Worm (Caenorhabditis elegans): ENCODE measurements around the gene F20D6.5.

The F20D6.5 gene

DNA sequence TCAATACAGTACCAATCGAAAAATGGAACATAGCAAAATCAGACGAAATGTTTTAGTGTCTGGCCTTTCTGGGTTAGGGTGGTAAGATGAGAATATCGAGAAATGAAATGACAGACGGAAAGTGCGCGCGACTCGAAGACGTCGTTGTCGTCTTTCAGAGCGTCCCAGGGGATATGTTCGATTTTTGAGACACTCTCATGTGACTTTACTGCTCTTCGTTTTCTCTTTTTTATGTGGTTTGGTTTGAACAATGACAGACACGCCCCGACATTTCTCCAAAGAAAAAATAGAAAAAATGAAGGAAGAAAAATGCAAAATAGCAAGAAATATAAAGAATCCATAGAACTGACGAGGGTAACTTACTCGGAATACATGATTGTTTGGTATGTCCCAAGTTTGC lies 48.8 kb downstream of the F20D6.5 start:
- TF ChIP-seq lin-14 (GFP tag; optimal IDR thresholded peaks at IDR 0.05) (peak; percentile 42), tlp-1 (tag; optimal IDR thresholded peaks at IDR 0.05) (no peak), ama-1 (optimal IDR thresholded peaks at IDR 0.05) (no peak), efl-3 (GFP tag; optimal IDR thresholded peaks at IDR 0.05) (no peak)

- TF ChIP-seq ztf-4 (tag; optimal IDR thresholded peaks at IDR 0.05) (peak; percentile 33), fkh-8 (tag; optimal IDR thresholded peaks at IDR 0.05) (peak; percentile 81), unc-98 (GFP tag; IDR thresholded peaks at IDR 0.05) (no peak), sox-4 (tag; optimal IDR thresholded peaks at IDR 0.05) (peak; percentile 90), nhr-71 (tag; optimal IDR thresholded peaks at IDR 0.05) (peak; percentile 82), nhr-11 (tag; optimal IDR thresholded peaks at IDR 0.05) (peak; percentile 17), nhr-77 (tag; optimal IDR thresholded peaks at IDR 0.05) (no peak), nhr-20 (tag; optimal IDR thresholded peaks at IDR 0.05) (peak; percentile 22), ceh-8 (GFP tag; optimal IDR thresholded peaks at IDR 0.05) (no peak), dsc-1 (tag; optimal IDR thresholded peaks at IDR 0.05) (peak; percentile 92), fos-1 (tag; optimal IDR thresholded peaks at IDR 0.05) (no peak), aha-1 (tag; optimal IDR thresholded peaks at IDR 0.05) (no peak), nhr-28 (tag; optimal IDR thresholded peaks at IDR 0.05) (no peak), nhr-84 (tag; optimal IDR thresholded peaks at IDR 0.05) (no peak), unc-86 (tag; optimal IDR thresholded peaks at IDR 0.05) (peak; percentile 30), nhr-85 (tag) (peak; percentile 47), fkh-10 (GFP tag; optimal IDR thresholded peaks at IDR 0.05) (no peak), xbp-1 (tag; optimal IDR thresholded peaks at IDR 0.05) (peak; percentile 11), zag-1 (tag; optimal IDR thresholded peaks at IDR 0.05) (no peak), elt-3 (tag; optimal IDR thresholded peaks at IDR 0.05) (no peak), lsy-2 (tag; optimal IDR thresholded peaks at IDR 0.05) (peak; percentile 11 to 32), lin-14 (GFP tag; optimal IDR thresholded peaks at IDR 0.05) (peak; percentile 78), lin-13 (GFP tag; optimal IDR thresholded peaks at IDR 0.05) (no peak), ceh-90 (tag; optimal IDR thresholded peaks at IDR 0.05) (no peak), pax-3 (tag; optimal IDR thresholded peaks at IDR 0.05) (peak; percentile 31), nhr-237 (tag; optimal IDR thresholded peaks at IDR 0.05) (no peak), ama-1 (optimal IDR thresholded peaks at IDR 0.05) (no peak), ceh-63 (GFP tag; optimal IDR thresholded peaks at IDR 0.05) (no peak), lir-3 (tag; optimal IDR thresholded peaks at IDR 0.05; ENCODE audit: poor library complexity) (no peak), hlh-4 (tag; optimal IDR thresholded peaks at IDR 0.05) (peak; percentile 62), sup-37 (GFP tag; optimal IDR thresholded peaks at IDR 0.05) (no peak), nhr-47 (tag; optimal IDR thresholded peaks at IDR 0.05) (peak; percentile 78), egl-13 (tag; optimal IDR thresholded peaks at IDR 0.05) (peak; percentile 52), dpl-1 (GFP tag; optimal IDR thresholded peaks at IDR 0.05) (no peak), ces-1 (GFP tag; optimal IDR thresholded peaks at IDR 0.05) (no peak), swsn-7 (tag; optimal IDR thresholded peaks at IDR 0.05) (peak; percentile 26)
Measured at ce11 chrV:8211993-8212392, 50.2 kb downstream of the F20D6.5 start.

ce11 chrV:8212816-8213215 lies 51.1 kb downstream of the F20D6.5 start:
- TF ChIP-seq tlp-1 (tag; optimal IDR thresholded peaks at IDR 0.05) = no peak
- TF ChIP-seq lin-35 (GFP tag; optimal IDR thresholded peaks at IDR 0.05) = peak in 1 of 2 experiments; percentile 10
- peak; percentile 67 for TF ChIP-seq elt-2 (tag; optimal IDR thresholded peaks at IDR 0.05)

ce11 chrV:8213868-8214267 lies 52.1 kb downstream of the F20D6.5 start, which contains the start of gene K07C11.7:
Gene K07C11.7 (minus strand): TSS chrV:8213968.
- TF ChIP-seq ces-1 (GFP tag; optimal IDR thresholded peaks at IDR 0.05) = no peak
- no peak for TF ChIP-seq nhr-237 (tag; optimal IDR thresholded peaks at IDR 0.05)
- no peak for TF ChIP-seq efl-3 (GFP tag; optimal IDR thresholded peaks at IDR 0.05)
- no peak for TF ChIP-seq vab-15 (tag; optimal IDR thresholded peaks at IDR 0.05)
- no peak for TF ChIP-seq Y116A8C.19 (tag; optimal IDR thresholded peaks at IDR 0.05; ENCODE audit: borderline replicate concordance)
- no peak for TF ChIP-seq dsc-1 (tag; optimal IDR thresholded peaks at IDR 0.05)
- TF ChIP-seq xbp-1 (tag; optimal IDR thresholded peaks at IDR 0.05) = no peak
- TF ChIP-seq zip-4 (GFP tag; optimal IDR thresholded peaks at IDR 0.05) = no peak
- TF ChIP-seq nhr-11 (tag; optimal IDR thresholded peaks at IDR 0.05) = no peak
- no peak for TF ChIP-seq hlh-4 (tag; optimal IDR thresholded peaks at IDR 0.05)
- no peak for TF ChIP-seq unc-30 (tag; optimal IDR thresholded peaks at IDR 0.05)
- TF ChIP-seq fkh-4 (tag; optimal IDR thresholded peaks at IDR 0.05; ENCODE audit: borderline replicate concordance) = no peak

All from whole organism, L1 larva.